Worm (Caenorhabditis elegans) whole organism, L3 larva: ENCODE measurements around the gene clc-25.

ENCODE experiments used
- egl-27 ChIP-seq: sonication (generic microtip); optimal IDR thresholded peaks from 4 replicates; lab custom pipeline; 2017; ENCODE audit warnings: missing biosample characterization, missing genetic modification reagents, missing genetic modification characterization
- elt-2 ChIP-seq: sonication (generic microtip); optimal IDR thresholded peaks from 2 replicates; lab custom pipeline; 2016; ENCODE audit warnings: missing genetic modification reagents, mild to moderate bottlenecking, missing genetic modification characterization, missing compliant biosample characterization
- nhr-11 ChIP-seq: fragments of 150-350 bp; optimal IDR thresholded peaks from 2 replicates; lab custom pipeline; 2014; ENCODE audit warnings: missing biosample characterization, missing genetic modification characterization
- nhr-23 ChIP-seq: fragments of 150-350 bp; optimal IDR thresholded peaks from 2 replicates; lab custom pipeline; 2014; ENCODE audit warnings: missing biosample characterization, missing genetic modification reagents, missing genetic modification characterization
- nhr-76 ChIP-seq: fragments of 150-350 bp; sonication (generic microtip); optimal IDR thresholded peaks from 5 replicates; lab custom pipeline; 2014; ENCODE audit warnings: missing biosample characterization, missing genetic modification characterization
- skn-1 ChIP-seq: fragments of 150-350 bp; optimal IDR thresholded peaks from 2 replicates; lab custom pipeline; 2014; ENCODE audit warnings: missing biosample characterization, missing genetic modification characterization
- unc-39 ChIP-seq: sonication (generic microtip); optimal IDR thresholded peaks from 4 replicates; lab custom pipeline; 2017; ENCODE audit warnings: missing biosample characterization, missing genetic modification characterization

DNA sequence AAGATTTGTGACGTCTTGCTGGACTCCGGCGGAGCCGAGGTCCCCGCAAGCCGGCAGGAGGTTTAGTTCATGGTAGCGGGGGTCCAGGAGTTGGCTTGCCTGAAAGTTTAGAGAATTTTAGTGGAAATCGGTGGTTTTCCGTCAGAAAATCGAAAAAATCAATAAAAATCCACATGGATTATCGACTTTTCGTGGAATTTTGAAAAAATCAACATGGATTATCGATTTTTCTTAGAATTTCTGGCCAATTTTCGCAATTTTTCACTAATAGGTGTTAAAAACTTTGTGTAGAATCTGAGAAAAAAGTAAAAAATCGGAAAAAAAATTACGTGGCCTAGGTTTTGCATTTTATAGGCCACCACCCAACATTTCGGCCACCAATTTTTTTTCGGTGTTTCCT, 32.7 kb upstream of the clc-25 start:
- TF ChIP-seq unc-39 (no peak), egl-27 (tag; lab: Kevin White, UChicago) (no peak), skn-1 (no peak), nhr-76 (no peak), elt-2 (tag; lab: Kevin White, UChicago) (no peak), nhr-11 (tag; lab: Kevin White, UChicago) (no peak), nhr-23 (tag; lab: Kevin White, UChicago) (no peak)
